Worm (Caenorhabditis elegans): ENCODE results near the gene mig-39.
A peak's percentile ranks its signal among the peaks of the same experiment; 100 is the strongest.

The mig-39 gene

ce11 chrIII:8466735-8467134, at the start of gene mig-39:
Gene mig-39, plus strand, starts transcription at chrIII:8467035.
- TF ChIP-seq let-526 (GFP tag; IDR thresholded peaks at IDR 0.05): no peak
- TF ChIP-seq attf-5 (GFP tag; optimal IDR thresholded peaks at IDR 0.05): no peak
- TF ChIP-seq F37B4.10 (GFP tag; IDR thresholded peaks at IDR 0.05): no peak
- TF ChIP-seq him-1 (tag; optimal IDR thresholded peaks at IDR 0.05): no peak

- TF ChIP-seq aptf-2 (GFP tag; conservative IDR thresholded peaks at IDR 0.05) (no peak), ama-1 (optimal IDR thresholded peaks at IDR 0.05) (no peak), ama-1 (GFP tag; optimal IDR thresholded peaks at IDR 0.05) (no peak), hrde-1 (tag; optimal IDR thresholded peaks at IDR 0.05; ENCODE audit: borderline replicate concordance) (no peak), ztf-3 (GFP tag; optimal IDR thresholded peaks at IDR 0.05) (peak; percentile 80), hlh-12 (tag; optimal IDR thresholded peaks at IDR 0.05) (no peak), Y95B8A.8 (GFP tag; IDR thresholded peaks at IDR 0.05) (no peak), F39B2.1 (GFP tag; IDR thresholded peaks at IDR 0.05) (no peak), unc-130 (GFP tag; optimal IDR thresholded peaks at IDR 0.05) (no peak), fkh-3 (tag; optimal IDR thresholded peaks at IDR 0.05) (no peak), F57C9.4 (tag; optimal IDR thresholded peaks at IDR 0.05) (no peak), nhr-27 (tag; optimal IDR thresholded peaks at IDR 0.05) (no peak), F49E8.2 (tag; optimal IDR thresholded peaks at IDR 0.05; ENCODE audit: insufficient read depth) (no peak), C17E4.6 (GFP tag; IDR thresholded peaks at IDR 0.05) (no peak), dpff-1 (tag; optimal IDR thresholded peaks at IDR 0.05) (no peak), egl-44 (GFP tag; IDR thresholded peaks at IDR 0.05) (no peak), snpc-4 (GFP tag; optimal IDR thresholded peaks at IDR 0.05) (peak; percentile 12), snpc-4 (tag; optimal IDR thresholded peaks at IDR 0.05) (peak in 3 of 4 experiments; percentile 35 to 67 (median 63)), mxl-1 (tag; optimal IDR thresholded peaks at IDR 0.05) (no peak), ekl-4 (GFP tag; IDR thresholded peaks at IDR 0.05) (peak; percentile 53; the same call in 1 of the 2 replicates), nfyb-1 (GFP tag; IDR thresholded peaks at IDR 0.05) (peak; percentile 99), lsy-27 (tag; optimal IDR thresholded peaks at IDR 0.05; ENCODE audit: borderline replicate concordance, insufficient read depth) (no peak), akir-1 (GFP tag; optimal IDR thresholded peaks at IDR 0.05) (peak; percentile 34), attf-6 (GFP tag; IDR thresholded peaks at IDR 0.05) (no peak), tbx-9 (tag; optimal IDR thresholded peaks at IDR 0.05; ENCODE audit: borderline replicate concordance) (no peak), snpc-1.3 (tag; optimal IDR thresholded peaks at IDR 0.05; ENCODE audit: insufficient read depth) (no peak), tlf-1 (GFP tag; optimal IDR thresholded peaks at IDR 0.05) (peak; percentile 70), nhr-179 (tag; optimal IDR thresholded peaks at IDR 0.05) (no peak), ceh-40 (GFP tag; IDR thresholded peaks at IDR 0.05) (no peak), mcd-1 (GFP tag; IDR thresholded peaks at IDR 0.05) (peak; percentile 73), hsf-1 (GFP tag; IDR thresholded peaks at IDR 0.05) (no peak), attf-5 (GFP tag; optimal IDR thresholded peaks at IDR 0.05) (peak; percentile 93), bed-2 (GFP tag; IDR thresholded peaks at IDR 0.05) (no peak), C06A6.2 (GFP tag; conservative IDR thresholded peaks at IDR 0.05) (peak; percentile 66), chd-7 (tag; optimal IDR thresholded peaks at IDR 0.05) (peak; percentile 87), Y79H2A.3 (GFP tag; conservative IDR thresholded peaks at IDR 0.05) (no peak), Y67H2A.10 (GFP tag; conservative IDR thresholded peaks at IDR 0.05) (no peak), mel-28 (tag; optimal IDR thresholded peaks at IDR 0.05; ENCODE audit: borderline replicate concordance) (no peak), ceh-58 (GFP tag; IDR thresholded peaks at IDR 0.05) (no peak), tbp1 (GFP tag; optimal IDR thresholded peaks at IDR 0.05) (peak; percentile 45), rpc-1 (optimal IDR thresholded peaks at IDR 0.05) (no peak), rpc-1 (tag; optimal IDR thresholded peaks at IDR 0.05) (no peak), B0336.3 (GFP tag; IDR thresholded peaks at IDR 0.05) (peak; percentile 80), lin-40 (tag; optimal IDR thresholded peaks at IDR 0.05) (peak; percentile 97)
These were observed 49.5 kb upstream of the mig-39 start for ce11 chrIII:8417192-8417967.
